Worm (Caenorhabditis elegans) whole organism, L4 larva: ENCODE results near the gene T10D4.7.
"Not testable (repeated sequence)": the region's sequence is repeated elsewhere in the genome, so short reads cannot be mapped to it uniquely, and the experiment has no call there.

Source experiments
- D1046.2 ChIP-seq: fragments of 200-800 bp; sonication (Bioruptor generic); IDR thresholded peaks from 2 replicates; pipeline ENCODE4 v1.3.6; 2022; ENCODE audit warnings: missing genetic modification characterization, missing compliant biosample characterization
- F10B5.3 ChIP-seq: sonication (generic microtip); optimal IDR thresholded peaks from 2 replicates; lab custom pipeline; 2016; ENCODE audit warnings: mild to moderate bottlenecking, missing genetic modification characterization, missing compliant biosample characterization
- R02D3.7 ChIP-seq: fragments of 150-350 bp; sonication (generic microtip); optimal IDR thresholded peaks from 3 replicates; lab custom pipeline; 2014; ENCODE audit warnings: missing biosample characterization, missing genetic modification characterization
- Y105C5A.15 ChIP-seq: fragments of 200-800 bp; sonication (Bioruptor generic); IDR thresholded peaks from 2 replicates; pipeline ENCODE4 v1.3.6; 2022; ENCODE audit warnings: missing genetic modification characterization, missing compliant biosample characterization
- ZK337.2 ChIP-seq: fragments of 200-800 bp; sonication (Bioruptor generic); IDR thresholded peaks from 2 replicates; pipeline ENCODE4 v1.3.6; 2022; ENCODE audit warnings: missing genetic modification reagents, missing genetic modification characterization, missing compliant biosample characterization
- ZK546.5 ChIP-seq, 2 experiments: sonication (generic microtip); optimal IDR thresholded peaks; 2 replicates each; lab custom pipeline; 2017; ENCODE audit warnings: missing biosample characterization in 2 of 2, missing genetic modification characterization in 2 of 2
- aha-1 ChIP-seq: fragments of 150-350 bp; peaks from one replicate; lab custom pipeline; 2014; ENCODE audit warnings: missing biosample characterization, missing genetic modification characterization
- aly-2 ChIP-seq: sonication (generic microtip); optimal IDR thresholded peaks from 2 replicates; lab custom pipeline; 2018; ENCODE audit warnings: missing biosample characterization, missing genetic modification characterization
- ama-1 ChIP-seq: fragments of 150-350 bp; optimal IDR thresholded peaks from 2 replicates; lab custom pipeline; 2014; ENCODE audit warnings: inconsistent platforms, mixed read lengths
- ceh-28 ChIP-seq: fragments of 150-350 bp; optimal IDR thresholded peaks from 2 replicates; lab custom pipeline; 2014; ENCODE audit warnings: missing biosample characterization, missing genetic modification reagents, missing genetic modification characterization
- ces-1 ChIP-seq: fragments of 150-350 bp; sonication (generic microtip); optimal IDR thresholded peaks from 4 replicates; lab custom pipeline; 2014; ENCODE audit warnings: missing biosample characterization, missing genetic modification reagents, missing genetic modification characterization
- cey-2 ChIP-seq: sonication (generic microtip); optimal IDR thresholded peaks from 3 replicates; lab custom pipeline; 2017; ENCODE audit warnings: missing genetic modification characterization, mild to moderate bottlenecking, missing compliant biosample characterization, antibody characterized with exemption, borderline replicate concordance; ENCODE audit not compliant: insufficient read depth
- ctbp-1 ChIP-seq: fragments of 200-800 bp; sonication (Bioruptor generic); IDR thresholded peaks from 2 replicates; pipeline ENCODE4 v1.3.6; 2022; ENCODE audit warnings: missing genetic modification reagents, missing genetic modification characterization, missing compliant biosample characterization
- daf-12 ChIP-seq: fragments of 150-350 bp; optimal IDR thresholded peaks from 2 replicates; lab custom pipeline; 2014; ENCODE audit warnings: missing biosample characterization, missing genetic modification reagents, missing genetic modification characterization
- dpl-1 ChIP-seq: fragments of 150-350 bp; optimal IDR thresholded peaks from 2 replicates; lab custom pipeline; 2014; ENCODE audit warnings: missing biosample characterization, missing genetic modification reagents, missing genetic modification characterization
- hmg-1.1 ChIP-seq: fragments of 200-800 bp; sonication (Bioruptor generic); IDR thresholded peaks from 2 replicates; pipeline ENCODE4 v1.3.6; 2022; ENCODE audit warnings: missing genetic modification reagents, missing genetic modification characterization, missing compliant biosample characterization
- lim-7 ChIP-seq: fragments of 200-800 bp; sonication (Bioruptor generic); IDR thresholded peaks from 2 replicates; pipeline ENCODE4 v1.3.6; 2022; ENCODE audit warnings: missing genetic modification characterization, missing compliant biosample characterization
- lin-15B ChIP-seq: fragments of 150-350 bp; sonication (generic microtip); optimal IDR thresholded peaks from 3 replicates; lab custom pipeline; 2014; ENCODE audit warnings: missing biosample characterization, missing genetic modification characterization
- madf-5 ChIP-seq, 2 experiments: fragments of 200-800 bp; sonication (Bioruptor generic); IDR thresholded peaks; 2 replicates each; pipeline ENCODE4 v1.3.6; 2022; ENCODE audit warnings: missing compliant biosample characterization in 2 of 2, missing genetic modification characterization in 2 of 2
- madf-9 ChIP-seq: fragments of 200-800 bp; sonication (Bioruptor generic); conservative IDR thresholded peaks from 2 replicates; pipeline ENCODE4 v1.3.6; 2022; ENCODE audit warnings: missing genetic modification reagents, missing genetic modification characterization, missing compliant biosample characterization
- mdl-1 ChIP-seq, 2 experiments: fragments of 150-350 bp in 1 of 2; sonication (generic microtip) in 1 of 2; optimal IDR thresholded peaks; 2 replicates each; lab custom pipeline; 2014 to 2017; ENCODE audit warnings: missing biosample characterization in 2 of 2, missing genetic modification characterization in 2 of 2
- mes-2 ChIP-seq: sonication (generic microtip); optimal IDR thresholded peaks from 2 replicates; lab custom pipeline; 2016; ENCODE audit warnings: missing genotype, mild to moderate bottlenecking, missing genetic modification characterization, missing compliant biosample characterization; ENCODE audit not compliant: poor library complexity, severe bottlenecking
- mxl-2 ChIP-seq: fragments of 200-800 bp; sonication (Bioruptor generic); conservative IDR thresholded peaks from 2 replicates; pipeline ENCODE4 v1.3.6; 2022; ENCODE audit warnings: missing genetic modification reagents, missing genetic modification characterization, missing compliant biosample characterization
- nhr-10 ChIP-seq: fragments of 150-350 bp; optimal IDR thresholded peaks from 2 replicates; lab custom pipeline; 2014; ENCODE audit warnings: missing biosample characterization, missing genetic modification characterization
- nhr-25 ChIP-seq: sonication (generic microtip); optimal IDR thresholded peaks from 2 replicates; lab custom pipeline; 2017; ENCODE audit warnings: missing genetic modification characterization, mild to moderate bottlenecking, missing compliant biosample characterization, antibody characterized with exemption, moderate library complexity, borderline replicate concordance; ENCODE audit not compliant: insufficient read depth
- nhr-28 ChIP-seq: fragments of 150-350 bp; optimal IDR thresholded peaks from 2 replicates; lab custom pipeline; 2014; ENCODE audit warnings: missing biosample characterization, missing genetic modification characterization
- nhr-6 ChIP-seq: fragments of 150-350 bp; optimal IDR thresholded peaks from 2 replicates; lab custom pipeline; 2014; ENCODE audit warnings: missing biosample characterization, missing genetic modification characterization
- saeg-2 ChIP-seq: fragments of 200-800 bp; sonication (Bioruptor generic); IDR thresholded peaks from 2 replicates; pipeline ENCODE4 v1.3.6; 2022; ENCODE audit warnings: missing genetic modification reagents, missing genetic modification characterization, missing compliant biosample characterization
- sdz-12 ChIP-seq: fragments of 200-800 bp; sonication (Bioruptor generic); optimal IDR thresholded peaks from 2 replicates; lab custom pipeline; 2018; ENCODE audit warnings: mild to moderate bottlenecking, missing genetic modification characterization, missing compliant biosample characterization
- spr-3 ChIP-seq: fragments of 200-800 bp; sonication (Bioruptor generic); optimal IDR thresholded peaks from 2 replicates; lab custom pipeline; 2018; ENCODE audit warnings: mild to moderate bottlenecking, missing genetic modification characterization, missing compliant biosample characterization
- tag-97 ChIP-seq: fragments of 200-800 bp; sonication (Bioruptor generic); IDR thresholded peaks from 2 replicates; pipeline ENCODE4 v1.3.6; 2022; ENCODE audit warnings: missing genetic modification characterization, missing compliant biosample characterization
- unc-130 ChIP-seq: sonication (generic microtip); optimal IDR thresholded peaks from 2 replicates; lab custom pipeline; 2016; ENCODE audit warnings: missing genetic modification reagents, missing genetic modification characterization, missing compliant biosample characterization
- unc-39 ChIP-seq: sonication (generic microtip); optimal IDR thresholded peaks from 2 replicates; lab custom pipeline; 2017; ENCODE audit warnings: missing biosample characterization, missing genetic modification characterization
- zag-1 ChIP-seq: fragments of 150-350 bp; optimal IDR thresholded peaks from 2 replicates; lab custom pipeline; 2014; ENCODE audit warnings: missing biosample characterization, missing genetic modification characterization
- zip-11 ChIP-seq: fragments of 200-800 bp; sonication (Bioruptor generic); IDR thresholded peaks from 2 replicates; pipeline ENCODE4 v1.3.6; 2022; ENCODE audit warnings: missing genetic modification characterization, missing compliant biosample characterization
- ztf-11 ChIP-seq: fragments of 150-350 bp; optimal IDR thresholded peaks from 2 replicates; lab custom pipeline; 2014; ENCODE audit warnings: missing biosample characterization, missing genetic modification characterization

Gene T10D4.7

DNA sequence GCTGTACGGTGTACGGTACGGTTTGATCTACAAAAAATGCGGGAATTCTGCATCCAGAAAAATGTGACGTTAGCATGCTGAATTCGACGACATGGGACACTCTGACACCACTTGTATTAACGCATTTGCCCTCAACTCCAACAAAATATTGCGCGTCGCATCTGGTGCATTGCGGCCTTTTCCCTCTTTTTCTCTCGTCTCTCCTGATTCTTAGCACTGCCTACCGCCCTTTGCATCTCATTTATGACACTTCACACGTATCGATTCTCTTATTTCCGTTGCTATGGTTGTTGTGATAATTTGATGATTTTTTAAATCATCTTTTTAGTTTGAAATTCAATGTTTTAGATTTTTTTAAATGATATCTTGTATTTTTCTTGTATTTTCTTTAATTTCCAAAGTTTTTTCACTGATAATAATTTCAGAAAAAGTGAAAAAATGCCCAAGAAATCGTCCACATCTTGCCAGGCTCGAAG, 1.4 kb downstream of the T10D4.7 start, which contains the start of gene T10D4.6:
Gene T10D4.6, plus strand, starts transcription at position 426 of the 476 bp plus-strand sequence.
- no peak for TF ChIP-seq ctbp-1 (GFP tag; lab: Robert Waterston, UW)
- TF ChIP-seq hmg-1.1 (GFP tag; lab: Robert Waterston, UW), result peak; percentile 44; the same call in 1 of the 2 replicates
- peak; percentile 0 for TF ChIP-seq nhr-6 (tag; lab: Kevin White, UChicago)
- TF ChIP-seq ZK546.5 (tag; optimal IDR thresholded peaks at IDR 0.05; lab: Kevin White, UChicago), result no peak
- peak; percentile 47 for TF ChIP-seq mes-2
- peak; percentile 24 for TF ChIP-seq dpl-1 (GFP tag; lab: Kevin White, UChicago)

DNA sequence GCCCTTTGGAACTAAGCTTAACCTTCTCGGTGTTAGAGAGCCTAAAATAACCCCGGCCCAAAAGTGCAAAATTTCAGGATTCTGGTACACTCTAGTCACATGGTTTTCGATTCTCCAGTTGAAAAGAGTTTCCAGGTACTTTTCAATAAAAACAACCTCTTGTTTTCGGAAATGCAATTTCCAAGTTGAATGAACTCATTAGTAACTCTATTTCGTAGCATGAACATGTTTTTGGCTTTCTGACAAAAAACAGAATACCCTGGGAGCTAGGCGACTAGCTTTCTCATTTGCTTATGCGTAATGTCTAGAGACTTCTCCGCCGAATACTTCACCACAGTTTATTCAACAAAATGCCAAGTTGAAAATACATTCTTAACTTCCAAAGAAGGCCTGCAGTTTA, 5.6 kb downstream of the T10D4.7 start, which contains the start of gene srh-71:
Gene srh-71, plus strand, starts transcription at position 301 of the 400 bp plus-strand sequence.
- TF ChIP-seq ama-1 (lab: Kevin White, UChicago) (no peak), cey-2 (tag; lab: Kevin White, UChicago) (no peak), unc-39 (tag; lab: Kevin White, UChicago) (no peak), D1046.2 (GFP tag; lab: Robert Waterston, UW) (no peak), zip-11 (GFP tag; lab: Robert Waterston, UW) (no peak), nhr-25 (tag; lab: Kevin White, UChicago) (no peak), mdl-1 (tag; optimal IDR thresholded peaks at IDR 0.05; lab: Kevin White, UChicago) (no peak), lin-15B (tag; lab: Kevin White, UChicago) (no peak), tag-97 (GFP tag; lab: Robert Waterston, UW) (no peak), madf-9 (GFP tag; lab: Robert Waterston, UW) (no peak), ces-1 (GFP tag; lab: Kevin White, UChicago) (no peak), madf-5 (GFP tag; IDR thresholded peaks at IDR 0.05; lab: Robert Waterston, UW) (no peak), Y105C5A.15 (GFP tag; lab: Robert Waterston, UW) (no peak), spr-3 (GFP tag; lab: Kevin White, UChicago) (no peak), ztf-11 (no peak)

DNA sequence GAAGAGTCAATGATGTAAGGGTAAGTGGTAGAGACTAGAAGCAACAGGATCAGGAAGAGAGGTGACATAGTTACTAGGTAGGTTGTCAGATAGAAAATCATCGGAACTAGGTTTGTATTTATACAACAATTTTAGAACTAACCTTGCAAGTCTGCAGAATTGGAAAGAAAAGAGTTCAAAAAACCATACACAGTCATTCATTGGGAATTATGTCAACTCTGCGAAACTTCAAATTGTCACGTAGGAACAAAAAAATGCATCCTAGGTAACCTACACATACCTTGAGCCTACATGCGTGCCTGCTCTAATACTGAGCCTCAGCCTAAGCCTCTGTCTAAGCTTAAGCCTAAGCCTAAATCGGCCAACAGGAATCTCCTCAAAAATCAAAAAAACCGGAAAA, 8.8 kb downstream of the T10D4.7 start, which contains the start of gene ins-19:
Gene ins-19, minus strand, starts transcription at position 101 of the 400 bp plus-strand sequence.
- TF ChIP-seq mdl-1 (tag; optimal IDR thresholded peaks at IDR 0.05; lab: Kevin White, UChicago) (no peak), R02D3.7 (tag; lab: Kevin White, UChicago) (no peak), zag-1 (tag; lab: Kevin White, UChicago) (no peak), F10B5.3 (no peak), mxl-2 (GFP tag; lab: Robert Waterston, UW) (no peak), aly-2 (no peak), aha-1 (tag; lab: Kevin White, UChicago) (no peak), D1046.2 (GFP tag; lab: Robert Waterston, UW) (no peak), daf-12 (no peak), unc-39 (tag; lab: Kevin White, UChicago) (no peak), nhr-28 (tag; lab: Kevin White, UChicago) (no peak), lim-7 (GFP tag; lab: Robert Waterston, UW) (no peak), ZK337.2 (GFP tag; lab: Robert Waterston, UW) (no peak), unc-130 (GFP tag; lab: Kevin White, UChicago) (no peak), nhr-6 (tag; lab: Kevin White, UChicago) (no peak), saeg-2 (no peak)
- TF ChIP-seq, all 104 proteins: peak for 0

DNA sequence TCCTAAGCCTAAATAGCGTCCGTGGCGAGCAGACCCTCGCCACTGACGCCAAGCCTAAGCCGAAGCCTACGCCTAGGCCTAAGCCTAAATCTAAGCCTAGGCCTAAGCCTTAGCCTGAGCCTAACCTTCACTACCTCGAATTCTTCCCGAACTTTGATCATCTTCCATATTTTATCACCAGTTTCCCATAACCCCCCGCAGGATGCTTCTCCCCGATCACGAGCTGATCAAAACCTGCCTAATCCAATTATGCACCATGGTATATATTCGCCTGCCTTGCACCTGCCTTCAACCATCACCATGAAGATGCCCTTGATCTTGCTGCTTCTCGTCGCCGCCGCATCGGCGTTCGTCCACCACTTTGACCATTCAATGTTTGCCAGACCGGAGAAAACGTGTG, 9.2 kb downstream of the T10D4.7 start, which contains the start of gene ins-31:
Gene ins-31, plus strand, starts transcription at position 301 of the 400 bp plus-strand sequence.
- TF ChIP-seq ceh-28; sdz-12 (GFP tag; lab: Kevin White, UChicago); nhr-10 (tag; lab: Kevin White, UChicago): not testable (repeated sequence)
